Worm (Caenorhabditis elegans): ENCODE results near the gene agmo-1.

DNA sequence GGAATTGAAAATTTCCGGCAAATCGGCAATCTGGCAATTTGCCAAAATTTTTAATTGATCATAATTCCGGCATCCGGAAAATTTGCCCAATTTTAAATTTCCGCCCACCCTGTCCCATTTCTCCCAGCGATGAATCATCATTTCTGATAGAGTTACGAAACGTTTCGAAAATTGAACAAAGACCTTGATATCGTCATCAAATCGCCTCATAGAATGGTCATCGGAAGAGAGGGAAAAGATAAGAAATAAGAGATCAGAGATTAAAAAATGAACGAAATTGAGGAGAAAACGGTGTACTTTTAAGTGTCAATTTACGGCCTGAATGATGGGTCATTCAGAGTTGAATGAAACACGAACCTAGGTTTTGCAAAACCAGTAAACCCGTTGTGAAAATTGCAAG is 49.3 kb upstream of the agmo-1 start:
- TF ChIP-seq unc-62 (GFP tag; optimal IDR thresholded peaks at IDR 0.05): no peak
- TF ChIP-seq lsy-2 (tag; optimal IDR thresholded peaks at IDR 0.05): no peak
